Fruit fly (Drosophila melanogaster) whole organism, embryonic: ENCODE data around the gene CG14082.

Experiments
- Adf1 ChIP-seq: fragments of 200-800 bp; sonication (Bioruptor generic); IDR thresholded peaks from 2 replicates; pipeline ENCODE4 v1.3.6; 2022; ENCODE audit warnings: missing biosample characterization, missing genetic modification characterization
- Bdp1 ChIP-seq: fragments of 200-800 bp; sonication (Bioruptor generic); optimal IDR thresholded peaks from 3 replicates; lab custom pipeline; 2016; ENCODE audit warnings: missing biosample characterization, missing genetic modification characterization
- Bgb ChIP-seq: fragments of 200-800 bp; sonication (Bioruptor generic); IDR thresholded peaks from 2 replicates; pipeline ENCODE4 v1.3.6; 2022; ENCODE audit warnings: missing biosample characterization, missing genetic modification characterization; ENCODE audit not compliant: partially characterized antibody
- C15 ChIP-seq: fragments of 200-800 bp; sonication (Bioruptor generic); IDR thresholded peaks from 3 replicates; pipeline ENCODE4 v1.3.6; 2022; ENCODE audit warnings: missing biosample characterization, missing genetic modification characterization
- CG10267 ChIP-seq: fragments of 200-800 bp; sonication (Bioruptor generic); optimal IDR thresholded peaks from 2 replicates; lab custom pipeline; 2018; ENCODE audit warnings: missing biosample characterization, mild to moderate bottlenecking, missing genetic modification characterization, moderate library complexity
- CG11504 ChIP-seq: fragments of 200-800 bp; sonication (Bioruptor generic); optimal IDR thresholded peaks from 3 replicates; lab custom pipeline; 2019; ENCODE audit warnings: missing biosample characterization, mild to moderate bottlenecking, missing genetic modification characterization, moderate library complexity
- CG11696 ChIP-seq: fragments of 200-800 bp; sonication (Bioruptor generic); IDR thresholded peaks from 2 replicates; pipeline ENCODE4 v1.3.6; 2022; ENCODE audit warnings: missing biosample characterization, missing genetic modification characterization
- CG14965 ChIP-seq: fragments of 200-800 bp; sonication (Bioruptor generic); optimal IDR thresholded peaks from 2 replicates; lab custom pipeline; 2016; ENCODE audit warnings: missing biosample characterization, missing genetic modification characterization, borderline replicate concordance
- CG1529 ChIP-seq: fragments of 200-800 bp; sonication (Bioruptor generic); optimal IDR thresholded peaks from 3 replicates; lab custom pipeline; 2018; ENCODE audit warnings: missing biosample characterization, missing genetic modification characterization
- CG15479 ChIP-seq: fragments of 200-800 bp; sonication (Bioruptor generic); optimal IDR thresholded peaks from 3 replicates; lab custom pipeline; 2019; ENCODE audit warnings: missing biosample characterization, mild to moderate bottlenecking, missing genetic modification characterization, moderate library complexity
- CG15696 ChIP-seq: fragments of 200-800 bp; sonication (Bioruptor generic); optimal IDR thresholded peaks from 2 replicates; lab custom pipeline; 2019; ENCODE audit warnings: missing biosample characterization, mild to moderate bottlenecking, missing genetic modification characterization, moderate library complexity
- CG16779 ChIP-seq: fragments of 200-800 bp; sonication (Bioruptor generic); IDR thresholded peaks from 2 replicates; pipeline ENCODE4 v1.3.6; 2022; ENCODE audit warnings: missing biosample characterization, missing genetic modification characterization
- CG16813 ChIP-seq: fragments of 200-800 bp; sonication (Bioruptor generic); IDR thresholded peaks from 3 replicates; pipeline ENCODE4 v1.3.6; 2022; ENCODE audit warnings: missing biosample characterization, missing genetic modification characterization; ENCODE audit not compliant: partially characterized antibody
- CG18011 ChIP-seq: fragments of 200-800 bp; sonication (Bioruptor generic); optimal IDR thresholded peaks from 2 replicates; lab custom pipeline; 2017; ENCODE audit warnings: missing biosample characterization, missing genetic modification characterization, mild to moderate bottlenecking, moderate library complexity, missing genotype
- CG32767 ChIP-seq: fragments of 200-800 bp; sonication (Bioruptor generic); IDR thresholded peaks from 2 replicates; pipeline ENCODE4 v1.3.6; 2022; ENCODE audit warnings: missing biosample characterization, missing genetic modification characterization
- CG34422 ChIP-seq: fragments of 200-800 bp; sonication (Bioruptor generic); IDR thresholded peaks from 3 replicates; pipeline ENCODE4 v1.3.6; 2022; ENCODE audit warnings: missing biosample characterization, missing genetic modification characterization
- CG42726 ChIP-seq: fragments of 200-800 bp; sonication (Bioruptor generic); IDR thresholded peaks from 2 replicates; pipeline ENCODE4 v1.3.6; 2022; ENCODE audit warnings: missing biosample characterization, missing genetic modification characterization; ENCODE audit not compliant: partially characterized antibody
- CG4328 ChIP-seq: fragments of 200-800 bp; sonication (Bioruptor generic); optimal IDR thresholded peaks from 3 replicates; lab custom pipeline; 2017; ENCODE audit warnings: missing biosample characterization, missing genetic modification reagents, missing genetic modification characterization
- CG4360 ChIP-seq: fragments of 200-800 bp; sonication (Bioruptor generic); IDR thresholded peaks from 2 replicates; pipeline ENCODE4 v1.3.6; 2022; ENCODE audit warnings: missing biosample characterization, missing genetic modification characterization
- CG6175 ChIP-seq: fragments of 200-800 bp; sonication (Bioruptor generic); IDR thresholded peaks from 3 replicates; pipeline ENCODE4 v1.3.6; 2022; ENCODE audit warnings: missing biosample characterization, missing genetic modification characterization
- CG6813 ChIP-seq: fragments of 200-800 bp; sonication (Bioruptor generic); optimal IDR thresholded peaks from 2 replicates; lab custom pipeline; 2017; ENCODE audit warnings: missing biosample characterization, missing genetic modification characterization, mild to moderate bottlenecking, moderate library complexity, missing genetic modification reagents
- CG6854 ChIP-seq: fragments of 200-800 bp; sonication (Bioruptor generic); optimal IDR thresholded peaks from 3 replicates; lab custom pipeline; 2017; ENCODE audit warnings: missing biosample characterization, mild to moderate bottlenecking, missing genetic modification characterization
- CG7357 ChIP-seq: fragments of 200-800 bp; sonication (Bioruptor generic); IDR thresholded peaks from 3 replicates; pipeline ENCODE4 v1.3.6; 2022; ENCODE audit warnings: missing biosample characterization, missing genetic modification characterization
- CG7987 ChIP-seq: fragments of 200-800 bp; sonication (Bioruptor generic); optimal IDR thresholded peaks from 2 replicates; lab custom pipeline; 2018; ENCODE audit warnings: missing biosample characterization, mild to moderate bottlenecking, missing genetic modification characterization, moderate library complexity
- CG8359 ChIP-seq: fragments of 200-800 bp; sonication (Bioruptor generic); optimal IDR thresholded peaks from 2 replicates; lab custom pipeline; 2017; ENCODE audit warnings: missing biosample characterization, mild to moderate bottlenecking, missing genetic modification characterization, borderline replicate concordance
- Gug ChIP-seq: fragments of 200-800 bp; sonication (Bioruptor generic); IDR thresholded peaks from 4 replicates; pipeline ENCODE4 v1.3.6; 2022; ENCODE audit warnings: missing biosample characterization, missing genetic modification characterization
- Hand ChIP-seq: fragments of 200-800 bp; sonication (Bioruptor generic); optimal IDR thresholded peaks from 2 replicates; lab custom pipeline; 2017; ENCODE audit warnings: mild to moderate bottlenecking, missing biosample characterization, missing genetic modification reagents, missing genetic modification characterization
- Lim3 ChIP-seq: fragments of 200-800 bp; sonication (Bioruptor generic); IDR thresholded peaks from 2 replicates; pipeline ENCODE4 v1.3.6; 2022; ENCODE audit warnings: missing biosample characterization, missing genetic modification characterization
- Med ChIP-seq: fragments of 200-800 bp; sonication (Bioruptor generic); peaks from one replicate; lab custom pipeline; 2016; ENCODE audit warnings: missing biosample characterization, missing genetic modification characterization, mild to moderate bottlenecking, inconsistent platforms, moderate library complexity
- Vsx1 ChIP-seq: fragments of 200-800 bp; sonication (Bioruptor generic); optimal IDR thresholded peaks from 2 replicates; lab custom pipeline; 2017; ENCODE audit warnings: missing biosample characterization, mild to moderate bottlenecking, missing genetic modification characterization, missing genetic modification reagents
- Xbp1 ChIP-seq: fragments of 200-800 bp; sonication (Bioruptor generic); optimal IDR thresholded peaks from 3 replicates; lab custom pipeline; 2016; ENCODE audit warnings: missing biosample characterization, mild to moderate bottlenecking, missing genetic modification characterization
- abd-A ChIP-seq: fragments of 200-800 bp; sonication (Bioruptor generic); optimal IDR thresholded peaks from 3 replicates; lab custom pipeline; 2019; ENCODE audit warnings: missing biosample characterization, mild to moderate bottlenecking, missing genetic modification characterization, moderate library complexity
- ci ChIP-seq: fragments of 200-800 bp; sonication (Bioruptor generic); IDR thresholded peaks from 3 replicates; pipeline ENCODE4 v1.3.6; 2022; ENCODE audit warnings: missing biosample characterization, missing genetic modification characterization
- dpn ChIP-seq, 2 experiments: fragments of 200-800 bp; sonication (Bioruptor generic); optimal IDR thresholded peaks; 3 replicates each; lab custom pipeline; 2016; ENCODE audit warnings: missing biosample characterization in 2 of 2, missing genetic modification characterization in 2 of 2
- esg ChIP-seq: fragments of 200-800 bp; sonication (Bioruptor generic); conservative IDR thresholded peaks from 2 replicates; pipeline ENCODE4 v1.3.6; 2022; ENCODE audit warnings: missing biosample characterization, missing genetic modification characterization
- gem ChIP-seq: fragments of 200-800 bp; sonication (Bioruptor generic); optimal IDR thresholded peaks from 2 replicates; lab custom pipeline; 2019; ENCODE audit warnings: missing biosample characterization, mild to moderate bottlenecking, missing genetic modification characterization, moderate library complexity
- grn ChIP-seq: fragments of 200-800 bp; sonication (Bioruptor generic); optimal IDR thresholded peaks from 3 replicates; lab custom pipeline; 2017; ENCODE audit warnings: missing biosample characterization, missing genetic modification characterization
- h ChIP-seq: fragments of >200 bp; optimal IDR thresholded peaks from 2 replicates; lab custom pipeline; 2017
- insv ChIP-seq, 2 experiments: fragments of 200-800 bp; sonication (Bioruptor generic); optimal IDR thresholded peaks; 3 replicates each; lab custom pipeline; 2016 to 2018; ENCODE audit warnings: missing biosample characterization in 2 of 2, missing genetic modification characterization in 2 of 2
- klu ChIP-seq: fragments of 200-800 bp; sonication (Bioruptor generic); IDR thresholded peaks from 2 replicates; pipeline ENCODE4 v1.3.6; 2022; ENCODE audit warnings: missing biosample characterization, missing genetic modification characterization
- lov ChIP-seq, 2 experiments: fragments of 200-800 bp in 1 of 2; fragments of >200 bp in 1 of 2; sonication (Bioruptor generic) in 1 of 2; IDR thresholded peaks in 1 of 2; optimal IDR thresholded peaks in 1 of 2; 2 replicates in 1 of 2; 3 replicates in 1 of 2; pipeline versions ENCODE4 v1.3.6 to Lab custom; 2017 to 2022; ENCODE audit warnings: missing biosample characterization in 1 of 2, missing genetic modification characterization in 1 of 2
- nmo ChIP-seq: fragments of 200-800 bp; sonication (Bioruptor generic); optimal IDR thresholded peaks from 2 replicates; lab custom pipeline; 2018; ENCODE audit warnings: missing biosample characterization, mild to moderate bottlenecking, missing genetic modification characterization, moderate library complexity
- pho ChIP-seq: fragments of 200-800 bp; sonication (Bioruptor generic); optimal IDR thresholded peaks from 2 replicates; lab custom pipeline; 2016; ENCODE audit warnings: missing biosample characterization, missing genetic modification characterization
- phol ChIP-seq: fragments of 200-800 bp; sonication (Bioruptor generic); optimal IDR thresholded peaks from 3 replicates; lab custom pipeline; 2018; ENCODE audit warnings: missing biosample characterization, mild to moderate bottlenecking, missing genetic modification characterization, moderate library complexity
- ro ChIP-seq: fragments of 200-800 bp; sonication (Bioruptor generic); IDR thresholded peaks from 2 replicates; pipeline ENCODE4 v1.3.6; 2022; ENCODE audit warnings: missing biosample characterization, missing genetic modification characterization
- sens ChIP-seq: fragments of 200-800 bp; sonication (Bioruptor generic); peaks from one replicate; lab custom pipeline; 2016; ENCODE audit warnings: missing biosample characterization, missing genetic modification characterization
- sna ChIP-seq: fragments of 200-800 bp; sonication (Bioruptor generic); IDR thresholded peaks from 2 replicates; pipeline ENCODE4 v1.3.6; 2022; ENCODE audit warnings: missing biosample characterization, missing genetic modification characterization; ENCODE audit not compliant: partially characterized antibody
- trh ChIP-seq: fragments of 200-800 bp; sonication (Bioruptor generic); optimal IDR thresholded peaks from 2 replicates; lab custom pipeline; 2016; ENCODE audit warnings: missing biosample characterization, missing genetic modification characterization
- ttk ChIP-seq: fragments of 200-800 bp; sonication (Bioruptor generic); IDR thresholded peaks from 2 replicates; pipeline ENCODE4 v2.1.2; 2022; ENCODE audit warnings: missing biosample characterization, missing genetic modification characterization
- yki ChIP-seq: fragments of >200 bp; optimal IDR thresholded peaks from 3 replicates; lab custom pipeline; 2018

The CG14082 gene

DNA sequence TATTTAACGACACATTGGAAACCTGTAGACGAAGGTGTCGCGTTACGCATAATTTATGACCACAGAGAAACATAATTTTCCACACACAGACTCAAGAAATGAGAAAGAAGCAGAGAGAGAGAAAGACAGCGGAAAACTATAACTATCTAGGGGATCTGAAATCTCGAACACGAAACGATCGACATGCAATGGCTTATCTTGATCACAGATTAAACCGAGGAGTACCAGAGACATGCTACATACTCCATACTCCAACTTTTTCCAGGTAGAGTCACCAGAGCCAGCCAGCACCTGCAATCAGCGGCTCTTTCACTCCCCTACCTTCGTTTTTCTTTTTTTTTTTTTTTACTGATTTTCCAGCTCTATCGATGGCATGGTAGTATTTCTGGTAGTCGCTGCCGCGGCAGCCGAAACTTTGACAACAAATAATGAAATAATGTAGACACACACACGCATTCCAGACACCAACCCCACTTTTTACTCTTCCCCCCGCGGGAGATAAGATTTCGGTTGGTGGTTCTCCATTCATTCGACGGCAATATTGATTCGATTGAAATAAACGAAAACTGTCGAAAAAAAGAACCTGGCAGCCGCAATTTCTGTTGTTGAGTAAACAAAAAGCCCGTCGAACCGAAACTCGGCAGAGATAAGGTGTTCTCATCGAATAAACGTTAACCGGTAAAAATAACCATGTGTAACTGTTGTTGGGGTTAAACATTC, 30.1 kb upstream of the CG14082 start (continued):
- TF ChIP-seq CG15696 (no peak), CG18011 (GFP tag; lab: Kevin White, UChicago) (no peak), Vsx1 (no peak), Gug (GFP tag; lab: Robert Waterston, UW) (no peak), CG42726 (GFP tag; lab: Robert Waterston, UW) (no peak), CG1529 (peak; percentile 18), insv (GFP tag; optimal IDR thresholded peaks at IDR 0.05; lab: Kevin White, UChicago) (no peak), esg (GFP tag; lab: Robert Waterston, UW) (no peak), dpn (GFP tag; optimal IDR thresholded peaks at IDR 0.05; lab: Kevin White, UChicago) (no peak), yki (lab: Kevin White, UChicago) (no peak), grn (peak; percentile 100), CG7987 (peak; percentile 63), CG4360 (no peak), CG6854 (GFP tag; lab: Kevin White, UChicago) (no peak), pho (GFP tag; lab: Kevin White, UChicago) (no peak), gem (tag; lab: Kevin White, UChicago) (peak; percentile 8), Bdp1 (GFP tag; lab: Kevin White, UChicago) (no peak), CG6175 (GFP tag; lab: Robert Waterston, UW) (no peak), ttk (no peak), CG10267 (tag; lab: Kevin White, UChicago) (no peak), klu (GFP tag; lab: Robert Waterston, UW) (no peak), Hand (GFP tag; lab: Kevin White, UChicago) (no peak), CG6813 (no peak), abd-A (no peak), CG32767 (no peak), Xbp1 (GFP tag; lab: Kevin White, UChicago) (no peak), CG34422 (0 out of 3 replicates have a peak, but pooled peaks have one; percentile 16), lov (optimal IDR thresholded peaks at IDR 0.05; lab: Kevin White, UChicago) (no peak), lov (GFP tag; IDR thresholded peaks at IDR 0.05; lab: Robert Waterston, UW) (no peak), CG11696 (GFP tag; lab: Robert Waterston, UW) (0 out of 2 replicates have a peak, but pooled peaks have one; percentile 31), sens (GFP tag; lab: Kevin White, UChicago) (peak; percentile 81), Adf1 (GFP tag; lab: Robert Waterston, UW) (peak; percentile 47; the same call in 1 of the 2 replicates), ro (GFP tag; lab: Robert Waterston, UW) (no peak), CG11504 (tag; lab: Kevin White, UChicago) (no peak), Lim3 (GFP tag; lab: Robert Waterston, UW) (peak; percentile 16; the same call in 1 of the 2 replicates), CG4328 (no peak), CG8359 (no peak), C15 (GFP tag; lab: Robert Waterston, UW) (no peak), h (lab: Kevin White, UChicago) (no peak), trh (GFP tag; lab: Kevin White, UChicago) (no peak), CG14965 (GFP tag; lab: Kevin White, UChicago) (no peak), ci (GFP tag; lab: Robert Waterston, UW) (no peak), sna (GFP tag; lab: Robert Waterston, UW) (no peak), nmo (no peak), CG16779 (GFP tag; lab: Robert Waterston, UW) (no peak), CG7357 (GFP tag; lab: Robert Waterston, UW) (no peak), CG16813 (no peak), CG15479 (GFP tag; lab: Kevin White, UChicago) (no peak), Med (peak; percentile 87), phol (tag; lab: Kevin White, UChicago) (no peak), Bgb (GFP tag; lab: Robert Waterston, UW) (no peak)
